Worm (Caenorhabditis elegans) whole organism, young adult: ENCODE data around the gene act-5.

ENCODE experiments used
- B0019.2 ChIP-seq: fragments of 200-800 bp; sonication (Bioruptor generic); conservative IDR thresholded peaks from 2 replicates; pipeline ENCODE4 v1.3.6; 2022; ENCODE audit warnings: missing genetic modification reagents, missing genetic modification characterization, missing compliant biosample characterization
- B0336.3 ChIP-seq: fragments of 200-800 bp; sonication (Bioruptor generic); IDR thresholded peaks from 2 replicates; pipeline ENCODE4 v1.3.6; 2022; ENCODE audit warnings: missing genetic modification characterization, missing compliant biosample characterization
- C06A6.2 ChIP-seq: fragments of 200-800 bp; sonication (Bioruptor generic); conservative IDR thresholded peaks from 2 replicates; pipeline ENCODE4 v1.3.6; 2022; ENCODE audit warnings: missing genetic modification characterization, missing compliant biosample characterization
- F10E7.11 ChIP-seq: sonication (generic microtip); optimal IDR thresholded peaks from 2 replicates; lab custom pipeline; 2017; ENCODE audit warnings: mild to moderate bottlenecking, missing genetic modification characterization, moderate library complexity, missing compliant biosample characterization
- F22D6.2 ChIP-seq: sonication (generic microtip); optimal IDR thresholded peaks from 2 replicates; lab custom pipeline; 2016; ENCODE audit warnings: mild to moderate bottlenecking, missing genetic modification characterization, missing compliant biosample characterization
- F33H1.4 ChIP-seq: fragments of 200-800 bp; sonication (Bioruptor generic); IDR thresholded peaks from 2 replicates; pipeline ENCODE4 v1.3.6; 2022; ENCODE audit warnings: missing genetic modification reagents, missing genetic modification characterization, missing compliant biosample characterization
- F37B4.10 ChIP-seq: fragments of 200-800 bp; sonication (Bioruptor generic); IDR thresholded peaks from 2 replicates; pipeline ENCODE4 v1.3.6; 2022; ENCODE audit warnings: missing genetic modification characterization, missing compliant biosample characterization
- F39B2.1 ChIP-seq: fragments of 200-800 bp; sonication (Bioruptor generic); IDR thresholded peaks from 2 replicates; pipeline ENCODE4 v1.3.6; 2022; ENCODE audit warnings: missing genetic modification reagents, missing genetic modification characterization, missing compliant biosample characterization
- F57A8.1 ChIP-seq: fragments of 200-800 bp; sonication (Bioruptor generic); optimal IDR thresholded peaks from 2 replicates; lab custom pipeline; 2018; ENCODE audit warnings: mild to moderate bottlenecking, missing genetic modification characterization, moderate library complexity, missing compliant biosample characterization
- K11D2.4 ChIP-seq: fragments of 200-800 bp; sonication (Bioruptor generic); IDR thresholded peaks from 2 replicates; pipeline ENCODE4 v1.3.6; 2022; ENCODE audit warnings: missing genetic modification reagents, missing genetic modification characterization, missing compliant biosample characterization
- T26A5.8 ChIP-seq: sonication (generic microtip); optimal IDR thresholded peaks from 2 replicates; lab custom pipeline; 2016; ENCODE audit warnings: missing genetic modification characterization, missing compliant biosample characterization
- Y56A3A.18 ChIP-seq: fragments of 200-800 bp; sonication (Bioruptor generic); IDR thresholded peaks from 2 replicates; pipeline ENCODE4 v1.3.6; 2022; ENCODE audit warnings: missing genetic modification reagents, missing genetic modification characterization, missing compliant biosample characterization
- Y79H2A.3 ChIP-seq: fragments of 200-800 bp; sonication (Bioruptor generic); conservative IDR thresholded peaks from 2 replicates; pipeline ENCODE4 v1.3.6; 2022; ENCODE audit warnings: missing genetic modification reagents, missing genetic modification characterization, missing compliant biosample characterization
- Y95B8A.8 ChIP-seq: fragments of 200-800 bp; sonication (Bioruptor generic); IDR thresholded peaks from 2 replicates; pipeline ENCODE4 v1.3.6; 2022; ENCODE audit warnings: missing genetic modification reagents, missing genetic modification characterization, missing compliant biosample characterization
- aptf-2 ChIP-seq: fragments of 200-800 bp; sonication (Bioruptor generic); conservative IDR thresholded peaks from 2 replicates; pipeline ENCODE4 v1.3.6; 2022; ENCODE audit warnings: missing genetic modification reagents, missing genetic modification characterization, missing compliant biosample characterization
- atf-7 ChIP-seq: sonication (generic microtip); optimal IDR thresholded peaks from 2 replicates; lab custom pipeline; 2017; ENCODE audit warnings: mild to moderate bottlenecking, missing genetic modification characterization, missing compliant biosample characterization
- athp-1 ChIP-seq: sonication (generic microtip); optimal IDR thresholded peaks from 2 replicates; lab custom pipeline; 2017; ENCODE audit warnings: mild to moderate bottlenecking, missing genetic modification characterization, missing compliant biosample characterization
- attf-6 ChIP-seq: fragments of 200-800 bp; sonication (Bioruptor generic); IDR thresholded peaks from 2 replicates; pipeline ENCODE4 v1.3.6; 2022; ENCODE audit warnings: missing genetic modification reagents, missing genetic modification characterization, missing compliant biosample characterization
- bed-1 ChIP-seq: fragments of 200-800 bp; sonication (Bioruptor generic); IDR thresholded peaks from 2 replicates; pipeline ENCODE4 v1.3.6; 2022; ENCODE audit warnings: missing genetic modification reagents, missing genetic modification characterization, missing compliant biosample characterization
- cebp-1 ChIP-seq, 2 experiments: fragments of 200-800 bp in 1 of 2; sonication (Bioruptor generic) in 1 of 2; sonication (generic microtip) in 1 of 2; IDR thresholded peaks in 1 of 2; optimal IDR thresholded peaks in 1 of 2; 2 replicates each; pipeline versions ENCODE4 v1.3.6 to Lab custom; 2017 to 2022; ENCODE audit warnings: missing compliant biosample characterization in 2 of 2, missing genetic modification characterization in 2 of 2, mild to moderate bottlenecking in 1 of 2, missing genetic modification reagents in 1 of 2, moderate library complexity in 1 of 2
- ceh-40 ChIP-seq: fragments of 200-800 bp; sonication (Bioruptor generic); IDR thresholded peaks from 2 replicates; pipeline ENCODE4 v1.3.6; 2022; ENCODE audit warnings: missing genetic modification characterization, missing compliant biosample characterization
- ceh-91 ChIP-seq: fragments of 200-800 bp; sonication (Bioruptor generic); IDR thresholded peaks from 2 replicates; pipeline ENCODE4 v1.3.6; 2022; ENCODE audit warnings: missing genetic modification reagents, missing genetic modification characterization, missing compliant biosample characterization
- die-1 ChIP-seq: sonication (generic microtip); optimal IDR thresholded peaks from 2 replicates; lab custom pipeline; 2016; ENCODE audit warnings: missing genotype, mild to moderate bottlenecking, missing genetic modification characterization, missing compliant biosample characterization
- dpff-1 ChIP-seq: sonication (generic microtip); optimal IDR thresholded peaks from 2 replicates; lab custom pipeline; 2017; ENCODE audit warnings: mild to moderate bottlenecking, missing genetic modification characterization, missing compliant biosample characterization
- egl-44 ChIP-seq: fragments of 200-800 bp; sonication (Bioruptor generic); IDR thresholded peaks from 2 replicates; pipeline ENCODE4 v1.3.6; 2022; ENCODE audit warnings: missing genetic modification reagents, missing genetic modification characterization, missing compliant biosample characterization
- ekl-4 ChIP-seq: fragments of 200-800 bp; sonication (Bioruptor generic); IDR thresholded peaks from 2 replicates; pipeline ENCODE4 v1.3.6; 2022; ENCODE audit warnings: missing genetic modification reagents, missing genetic modification characterization, missing compliant biosample characterization
- ets-4 ChIP-seq: fragments of 200-800 bp; sonication (Bioruptor generic); optimal IDR thresholded peaks from 2 replicates; lab custom pipeline; 2018; ENCODE audit warnings: mild to moderate bottlenecking, missing genetic modification characterization, missing compliant biosample characterization
- fkh-3 ChIP-seq: sonication (generic microtip); optimal IDR thresholded peaks from 2 replicates; lab custom pipeline; 2016; ENCODE audit warnings: mild to moderate bottlenecking, missing genetic modification characterization, missing compliant biosample characterization
- hmg-1.2 ChIP-seq: fragments of 200-800 bp; sonication (Bioruptor generic); IDR thresholded peaks from 2 replicates; pipeline ENCODE4 v1.3.6; 2022; ENCODE audit warnings: missing genetic modification reagents, missing genetic modification characterization, missing compliant biosample characterization
- let-607 ChIP-seq, 2 experiments: fragments of 200-800 bp in 1 of 2; sonication (Bioruptor generic) in 1 of 2; sonication (generic microtip) in 1 of 2; optimal IDR thresholded peaks; 2 replicates each; lab custom pipeline; 2016 to 2018; ENCODE audit warnings: mild to moderate bottlenecking in 2 of 2, missing compliant biosample characterization in 2 of 2, missing genetic modification characterization in 2 of 2, moderate library complexity in 2 of 2, missing genotype in 1 of 2
- lin-35 ChIP-seq, 3 experiments: fragments of 150-350 bp in 2 of 3; sonication (generic microtip) in 1 of 3; optimal IDR thresholded peaks; 2 replicates each; lab custom pipeline; 2014 to 2018; ENCODE audit warnings: missing biosample characterization in 3 of 3, missing genetic modification characterization in 3 of 3, missing genetic modification reagents in 3 of 3
- lin-40 ChIP-seq: sonication (generic microtip); optimal IDR thresholded peaks from 2 replicates; lab custom pipeline; 2016; ENCODE audit warnings: missing genetic modification characterization, mild to moderate bottlenecking, missing compliant biosample characterization, missing genotype, missing genetic modification reagents
- lin-54 ChIP-seq: fragments of 200-800 bp; sonication (Bioruptor generic); optimal IDR thresholded peaks from 2 replicates; lab custom pipeline; 2018; ENCODE audit warnings: mild to moderate bottlenecking, missing genetic modification characterization, missing compliant biosample characterization
- lir-1 ChIP-seq: fragments of 200-800 bp; sonication (Bioruptor generic); conservative IDR thresholded peaks from 2 replicates; pipeline ENCODE4 v1.3.6; 2022; ENCODE audit warnings: missing genetic modification reagents, missing genetic modification characterization, missing compliant biosample characterization
- lsl-1 ChIP-seq: fragments of 200-800 bp; sonication (Bioruptor generic); optimal IDR thresholded peaks from 2 replicates; lab custom pipeline; 2018; ENCODE audit warnings: mild to moderate bottlenecking, missing genetic modification characterization, moderate library complexity, missing compliant biosample characterization
- lsy-27 ChIP-seq: sonication (generic microtip); optimal IDR thresholded peaks from 2 replicates; lab custom pipeline; 2017; ENCODE audit warnings: missing genetic modification characterization, mild to moderate bottlenecking, missing compliant biosample characterization, antibody characterized with exemption, missing genotype, borderline replicate concordance; ENCODE audit not compliant: insufficient read depth
- madf-3 ChIP-seq: fragments of 200-800 bp; sonication (Bioruptor generic); IDR thresholded peaks from 2 replicates; pipeline ENCODE4 v1.3.6; 2022; ENCODE audit warnings: missing genetic modification reagents, missing genetic modification characterization, missing compliant biosample characterization
- mel-28 ChIP-seq: sonication (generic microtip); optimal IDR thresholded peaks from 2 replicates; lab custom pipeline; 2016; ENCODE audit warnings: borderline replicate concordance, mild to moderate bottlenecking, missing genetic modification characterization, missing compliant biosample characterization
- nfya-2 ChIP-seq: fragments of 200-800 bp; sonication (Bioruptor generic); IDR thresholded peaks from 2 replicates; pipeline ENCODE4 v1.3.6; 2022; ENCODE audit warnings: missing genetic modification reagents, missing genetic modification characterization, missing compliant biosample characterization
- nhr-90 ChIP-seq: sonication (generic microtip); optimal IDR thresholded peaks from 2 replicates; lab custom pipeline; 2016; ENCODE audit warnings: missing genotype, mild to moderate bottlenecking, missing genetic modification characterization, missing compliant biosample characterization
- rcor-1 ChIP-seq: fragments of 200-800 bp; sonication (Bioruptor generic); IDR thresholded peaks from 2 replicates; pipeline ENCODE4 v1.3.6; 2022; ENCODE audit warnings: missing genetic modification reagents, missing genetic modification characterization, missing compliant biosample characterization
- rpc-1 ChIP-seq, 2 experiments: fragments of 150-350 bp in 1 of 2; sonication (generic microtip) in 1 of 2; optimal IDR thresholded peaks; 2 replicates each; lab custom pipeline; 2014 to 2018; ENCODE audit warnings: missing biosample characterization in 1 of 2, missing genetic modification characterization in 1 of 2, missing genetic modification reagents in 1 of 2, missing genotype in 1 of 2
- snpc-4 ChIP-seq, 5 experiments: fragments of 150-350 bp in 1 of 5; sonication (generic microtip) in 4 of 5; optimal IDR thresholded peaks; 2 replicates each; lab custom pipeline; 2014 to 2018; ENCODE audit warnings: missing genetic modification characterization in 5 of 5, missing biosample characterization in 3 of 5, antibody characterized with exemption in 2 of 5, mild to moderate bottlenecking in 2 of 5, missing compliant biosample characterization in 2 of 5, missing genotype in 2 of 5, moderate library complexity in 2 of 5, missing genetic modification reagents in 1 of 5
- tbp1 ChIP-seq: fragments of 200-800 bp; sonication (Bioruptor generic); optimal IDR thresholded peaks from 2 replicates; lab custom pipeline; 2018; ENCODE audit warnings: mild to moderate bottlenecking, missing genetic modification characterization, missing compliant biosample characterization
- tbx-9 ChIP-seq: sonication (generic microtip); optimal IDR thresholded peaks from 2 replicates; lab custom pipeline; 2016; ENCODE audit warnings: borderline replicate concordance, missing genetic modification characterization, inconsistent platforms, missing compliant biosample characterization
- zim-3 ChIP-seq: sonication (generic microtip); optimal IDR thresholded peaks from 2 replicates; lab custom pipeline; 2017; ENCODE audit warnings: mild to moderate bottlenecking, missing genetic modification characterization, moderate library complexity, missing compliant biosample characterization
- ztf-18 ChIP-seq: sonication (generic microtip); optimal IDR thresholded peaks from 2 replicates; lab custom pipeline; 2016; ENCODE audit warnings: missing genotype, mild to moderate bottlenecking, missing genetic modification characterization, missing compliant biosample characterization

The act-5 gene

ce11 chrIII:13622268-13622667 is 16.4 kb upstream of the act-5 start, which contains the start of gene hip-1 (continued):
- TF ChIP-seq F57A8.1 (GFP tag; lab: Kevin White, UChicago) (no peak), ztf-18 (tag; lab: Kevin White, UChicago) (no peak), let-607 (tag; optimal IDR thresholded peaks at IDR 0.05; lab: Kevin White, UChicago) (no peak), lsl-1 (GFP tag; lab: Kevin White, UChicago) (peak; percentile 63), hmg-1.2 (GFP tag; lab: Robert Waterston, UW) (no peak), F22D6.2 (tag; lab: Kevin White, UChicago) (no peak), B0336.3 (no peak), snpc-4 (GFP tag; optimal IDR thresholded peaks at IDR 0.05; lab: Kevin White, UChicago) (no peak), snpc-4 (tag; optimal IDR thresholded peaks at IDR 0.05; lab: Kevin White, UChicago) (peak in 2 of 4 experiments; percentile 1 to 26), aptf-2 (GFP tag; lab: Robert Waterston, UW) (no peak), ceh-91 (GFP tag; lab: Robert Waterston, UW) (peak; percentile 83), rcor-1 (GFP tag; lab: Robert Waterston, UW) (no peak), cebp-1 (GFP tag; IDR thresholded peaks at IDR 0.05; lab: Robert Waterston, UW) (no peak), cebp-1 (tag; optimal IDR thresholded peaks at IDR 0.05; lab: Kevin White, UChicago) (peak; percentile 76), F39B2.1 (GFP tag; lab: Robert Waterston, UW) (no peak), F10E7.11 (tag; lab: Kevin White, UChicago) (no peak), B0019.2 (GFP tag; lab: Robert Waterston, UW) (no peak), ets-4 (no peak), madf-3 (GFP tag; lab: Robert Waterston, UW) (no peak), F37B4.10 (GFP tag; lab: Robert Waterston, UW) (no peak), F33H1.4 (peak; percentile 57), dpff-1 (tag; lab: Kevin White, UChicago) (no peak), T26A5.8 (tag; lab: Kevin White, UChicago) (no peak), tbx-9 (no peak), ceh-40 (GFP tag; lab: Robert Waterston, UW) (no peak), K11D2.4 (GFP tag; lab: Robert Waterston, UW) (no peak), athp-1 (tag; lab: Kevin White, UChicago) (no peak), C06A6.2 (GFP tag; lab: Robert Waterston, UW) (no peak), lin-40 (no peak), Y95B8A.8 (GFP tag; lab: Robert Waterston, UW) (no peak), nhr-90 (no peak), mel-28 (tag; lab: Kevin White, UChicago) (no peak), atf-7 (tag; lab: Kevin White, UChicago) (no peak), lir-1 (GFP tag; lab: Robert Waterston, UW) (no peak), Y79H2A.3 (no peak), lin-35 (GFP tag; optimal IDR thresholded peaks at IDR 0.05; lab: Kevin White, UChicago) (peak in 1 of 3 experiments; percentile 65), rpc-1 (optimal IDR thresholded peaks at IDR 0.05; lab: Kevin White, UChicago) (peak; percentile 13), rpc-1 (tag; optimal IDR thresholded peaks at IDR 0.05; lab: Kevin White, UChicago) (no peak), nfya-2 (GFP tag; lab: Robert Waterston, UW) (no peak), Y56A3A.18 (GFP tag; lab: Robert Waterston, UW) (no peak), egl-44 (GFP tag; lab: Robert Waterston, UW) (no peak), lsy-27 (tag; lab: Kevin White, UChicago) (no peak), zim-3 (tag; lab: Kevin White, UChicago) (no peak), attf-6 (GFP tag; lab: Robert Waterston, UW) (no peak), die-1 (tag; lab: Kevin White, UChicago) (no peak), bed-1 (GFP tag; lab: Robert Waterston, UW) (no peak), tbp1 (GFP tag; lab: Kevin White, UChicago) (peak; percentile 54), fkh-3 (tag; lab: Kevin White, UChicago) (no peak), lin-54 (GFP tag; lab: Kevin White, UChicago) (peak; percentile 86), ekl-4 (GFP tag; lab: Robert Waterston, UW) (peak; percentile 22; the same call in 1 of the 2 replicates)
